Worm (Caenorhabditis elegans) whole organism, L1 larva: ENCODE measurements around the gene irld-66.
A peak's percentile ranks its signal among the peaks of the same experiment; 100 is the strongest.

Source experiments
- C04F5.9 ChIP-seq: sonication (generic microtip); optimal IDR thresholded peaks from 2 replicates; lab custom pipeline; 2016; ENCODE audit warnings: missing genetic modification characterization, missing compliant biosample characterization
- Y116A8C.19 ChIP-seq: sonication (generic microtip); optimal IDR thresholded peaks from 2 replicates; lab custom pipeline; 2016; ENCODE audit warnings: missing compliant biosample characterization, missing genetic modification characterization, borderline replicate concordance
- aha-1 ChIP-seq: fragments of 150-350 bp; optimal IDR thresholded peaks from 2 replicates; lab custom pipeline; 2014; ENCODE audit warnings: missing biosample characterization, missing genetic modification characterization
- aly-2 ChIP-seq: fragments of 150-350 bp; optimal IDR thresholded peaks from 2 replicates; lab custom pipeline; 2014; ENCODE audit warnings: missing biosample characterization, missing genetic modification characterization
- blmp-1 ChIP-seq: fragments of 150-350 bp; optimal IDR thresholded peaks from 2 replicates; lab custom pipeline; 2014; ENCODE audit warnings: missing biosample characterization, missing genetic modification characterization
- ceh-8 ChIP-seq: fragments of 200-800 bp; sonication (Bioruptor generic); optimal IDR thresholded peaks from 2 replicates; lab custom pipeline; 2018; ENCODE audit warnings: mild to moderate bottlenecking, missing genetic modification characterization, moderate library complexity, missing compliant biosample characterization
- ceh-82 ChIP-seq, 3 experiments: fragments of 150-350 bp in 1 of 3; sonication (generic microtip) in 2 of 3; optimal IDR thresholded peaks; 2 replicates each; lab custom pipeline; 2014 to 2017; ENCODE audit warnings: missing biosample characterization in 3 of 3, missing genetic modification characterization in 3 of 3
- ceh-90 ChIP-seq: sonication (generic microtip); optimal IDR thresholded peaks from 2 replicates; lab custom pipeline; 2016; ENCODE audit warnings: missing genetic modification characterization, missing compliant biosample characterization
- ces-1 ChIP-seq: fragments of 150-350 bp; optimal IDR thresholded peaks from 2 replicates; lab custom pipeline; 2014; ENCODE audit warnings: missing biosample characterization, missing genetic modification reagents, missing genetic modification characterization
- dpl-1 ChIP-seq, 3 experiments: fragments of 150-350 bp in 2 of 3; sonication (generic microtip) in 1 of 3; optimal IDR thresholded peaks; 2 replicates each; lab custom pipeline; 2014 to 2017; ENCODE audit warnings: missing biosample characterization in 3 of 3, missing genetic modification characterization in 3 of 3, missing genetic modification reagents in 3 of 3
- dsc-1 ChIP-seq: sonication (generic microtip); optimal IDR thresholded peaks from 2 replicates; lab custom pipeline; 2016; ENCODE audit warnings: mild to moderate bottlenecking, missing genetic modification characterization, missing compliant biosample characterization
- efl-1 ChIP-seq, 4 experiments: fragments of 150-350 bp; optimal IDR thresholded peaks in 3 of 4; peaks in 1 of 4; 1 replicate in 1 of 4; 2 replicates in 3 of 4; lab custom pipeline; 2014; ENCODE audit warnings: missing biosample characterization in 2 of 4, missing genetic modification characterization in 2 of 4, missing genetic modification reagents in 2 of 4
- elt-2 ChIP-seq: sonication (generic microtip); optimal IDR thresholded peaks from 2 replicates; lab custom pipeline; 2016; ENCODE audit warnings: missing genetic modification characterization, mild to moderate bottlenecking, inconsistent platforms, missing compliant biosample characterization, missing genetic modification reagents
- fkh-8 ChIP-seq: sonication (generic microtip); optimal IDR thresholded peaks from 2 replicates; lab custom pipeline; 2016; ENCODE audit warnings: mild to moderate bottlenecking, missing genetic modification characterization, missing compliant biosample characterization
- grh-1 ChIP-seq: fragments of 200-800 bp; sonication (Bioruptor generic); IDR thresholded peaks from 2 replicates; pipeline ENCODE4 v1.3.6; 2022; ENCODE audit warnings: missing genetic modification reagents, missing genetic modification characterization, missing compliant biosample characterization
- hlh-17 ChIP-seq: fragments of 200-800 bp; sonication (Bioruptor generic); optimal IDR thresholded peaks from 2 replicates; lab custom pipeline; 2018; ENCODE audit warnings: missing genetic modification characterization, mild to moderate bottlenecking, missing compliant biosample characterization, moderate library complexity, borderline replicate concordance
- hlh-4 ChIP-seq: sonication (generic microtip); optimal IDR thresholded peaks from 2 replicates; lab custom pipeline; 2016; ENCODE audit warnings: mild to moderate bottlenecking, missing genetic modification characterization, missing compliant biosample characterization
- irx-1 ChIP-seq: sonication (generic microtip); optimal IDR thresholded peaks from 2 replicates; lab custom pipeline; 2016; ENCODE audit warnings: missing genetic modification characterization, missing compliant biosample characterization
- isw-1 ChIP-seq: fragments of 200-800 bp; sonication (Bioruptor generic); IDR thresholded peaks from 2 replicates; pipeline ENCODE4 v1.3.6; 2022; ENCODE audit warnings: missing genetic modification characterization, missing compliant biosample characterization
- jun-1 ChIP-seq: fragments of 150-350 bp; optimal IDR thresholded peaks from 2 replicates; lab custom pipeline; 2014; ENCODE audit warnings: missing biosample characterization, missing genetic modification reagents, missing genetic modification characterization
- lin-13 ChIP-seq: fragments of 150-350 bp; optimal IDR thresholded peaks from 2 replicates; lab custom pipeline; 2014; ENCODE audit warnings: missing biosample characterization, missing genetic modification reagents, missing genetic modification characterization
- lin-14 ChIP-seq: fragments of 200-800 bp; sonication (Bioruptor generic); optimal IDR thresholded peaks from 2 replicates; lab custom pipeline; 2018; ENCODE audit warnings: mild to moderate bottlenecking, missing genetic modification characterization, moderate library complexity, missing compliant biosample characterization
- lin-15B ChIP-seq: fragments of 150-350 bp; sonication (generic microtip); optimal IDR thresholded peaks from 3 replicates; lab custom pipeline; 2014; ENCODE audit warnings: missing biosample characterization, missing genetic modification characterization
- lin-39 ChIP-seq: fragments of 150-350 bp; optimal IDR thresholded peaks from 2 replicates; lab custom pipeline; 2014; ENCODE audit warnings: missing biosample characterization, missing genetic modification reagents, missing genetic modification characterization
- lsy-2 ChIP-seq, 2 experiments: fragments of 150-350 bp; optimal IDR thresholded peaks; 2 replicates each; lab custom pipeline; 2014; ENCODE audit warnings: missing biosample characterization in 2 of 2, missing genetic modification characterization in 2 of 2
- mdl-1 ChIP-seq, 2 experiments: fragments of 150-350 bp; optimal IDR thresholded peaks; 2 replicates each; lab custom pipeline; 2014 to 2017; ENCODE audit warnings: missing biosample characterization in 2 of 2, missing genetic modification characterization in 2 of 2, inconsistent platforms in 1 of 2
- mep-1 ChIP-seq: fragments of 150-350 bp; optimal IDR thresholded peaks from 2 replicates; lab custom pipeline; 2014; ENCODE audit warnings: missing biosample characterization, missing genetic modification characterization
- nhr-11 ChIP-seq: fragments of 150-350 bp; optimal IDR thresholded peaks from 2 replicates; lab custom pipeline; 2014; ENCODE audit warnings: missing biosample characterization, missing genetic modification characterization
- nhr-19 ChIP-seq: fragments of 200-800 bp; sonication (Bioruptor generic); conservative IDR thresholded peaks from 2 replicates; pipeline ENCODE4 v1.3.6; 2022; ENCODE audit warnings: missing genetic modification characterization, missing compliant biosample characterization
- nhr-20 ChIP-seq: sonication (generic microtip); optimal IDR thresholded peaks from 2 replicates; lab custom pipeline; 2016; ENCODE audit warnings: mild to moderate bottlenecking, missing genetic modification characterization, missing compliant biosample characterization
- nhr-28 ChIP-seq: fragments of 150-350 bp; optimal IDR thresholded peaks from 2 replicates; lab custom pipeline; 2014; ENCODE audit warnings: missing biosample characterization, missing genetic modification characterization
- nhr-47 ChIP-seq: sonication (generic microtip); optimal IDR thresholded peaks from 2 replicates; lab custom pipeline; 2016; ENCODE audit warnings: mild to moderate bottlenecking, missing genetic modification characterization, moderate library complexity, missing compliant biosample characterization
- nhr-71 ChIP-seq: sonication (generic microtip); optimal IDR thresholded peaks from 2 replicates; lab custom pipeline; 2016; ENCODE audit warnings: mild to moderate bottlenecking, missing genetic modification characterization, moderate library complexity, missing compliant biosample characterization
- nhr-84 ChIP-seq: sonication (generic microtip); optimal IDR thresholded peaks from 2 replicates; lab custom pipeline; 2017; ENCODE audit warnings: missing biosample characterization, missing genetic modification characterization
- nhr-85 ChIP-seq: sonication (generic microtip); peaks from one replicate; lab custom pipeline; 2016; ENCODE audit warnings: missing genetic modification characterization, inconsistent platforms, missing compliant biosample characterization
- nhr-90 ChIP-seq: sonication (generic microtip); optimal IDR thresholded peaks from 2 replicates; lab custom pipeline; 2016; ENCODE audit warnings: mild to moderate bottlenecking, missing genetic modification characterization, missing compliant biosample characterization; ENCODE audit not compliant: poor library complexity
- rnt-1 ChIP-seq: sonication (generic microtip); optimal IDR thresholded peaks from 2 replicates; lab custom pipeline; 2016; ENCODE audit warnings: mild to moderate bottlenecking, missing genetic modification characterization, moderate library complexity, missing compliant biosample characterization
- skn-1 ChIP-seq: fragments of 150-350 bp; optimal IDR thresholded peaks from 2 replicates; lab custom pipeline; 2014; ENCODE audit warnings: missing biosample characterization, missing genetic modification characterization
- snu-23 ChIP-seq: sonication (generic microtip); optimal IDR thresholded peaks from 2 replicates; lab custom pipeline; 2016; ENCODE audit warnings: missing genetic modification characterization, missing compliant biosample characterization
- swsn-7 ChIP-seq: sonication (generic microtip); optimal IDR thresholded peaks from 2 replicates; lab custom pipeline; 2016; ENCODE audit warnings: missing genetic modification characterization, missing compliant biosample characterization
- tbx-2 ChIP-seq: sonication (generic microtip); optimal IDR thresholded peaks from 2 replicates; lab custom pipeline; 2016; ENCODE audit warnings: missing genetic modification characterization, missing compliant biosample characterization
- unc-30 ChIP-seq: sonication (generic microtip); optimal IDR thresholded peaks from 2 replicates; lab custom pipeline; 2017; ENCODE audit warnings: missing biosample characterization, missing genetic modification characterization
- unc-86 ChIP-seq: sonication (generic microtip); optimal IDR thresholded peaks from 2 replicates; lab custom pipeline; 2016; ENCODE audit warnings: missing genetic modification characterization, missing compliant biosample characterization
- unc-98 ChIP-seq: fragments of 200-800 bp; sonication (Bioruptor generic); IDR thresholded peaks from 2 replicates; pipeline ENCODE4 v1.3.6; 2022; ENCODE audit warnings: missing genetic modification characterization, missing compliant biosample characterization
- vab-15 ChIP-seq: sonication (generic microtip); optimal IDR thresholded peaks from 2 replicates; lab custom pipeline; 2017; ENCODE audit warnings: missing genotype, mild to moderate bottlenecking, missing genetic modification characterization, missing compliant biosample characterization

irld-66 gene

DNA sequence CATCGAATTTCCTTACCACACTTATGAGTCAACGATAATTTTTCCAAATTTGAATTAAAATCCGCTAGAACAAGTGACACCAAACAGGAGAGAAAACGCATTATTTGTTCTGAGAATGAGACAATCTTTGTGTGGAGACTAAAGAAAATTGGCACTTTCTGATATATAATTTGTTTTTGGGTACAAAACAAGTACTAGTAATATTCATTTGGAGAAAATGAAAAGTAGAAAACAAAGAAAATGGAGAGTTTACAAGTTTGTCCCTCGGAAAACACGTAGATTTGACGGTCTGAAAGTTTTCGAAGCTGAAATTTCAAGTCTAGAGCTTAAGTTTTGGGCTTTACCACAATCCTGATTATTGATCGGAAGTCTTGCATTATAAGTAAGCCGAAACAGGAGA, at the start of gene irld-66:
TSS of gene irld-66 (minus strand) at position 101 of the 400 bp plus-strand sequence.
- TF ChIP-seq nhr-28 (no peak), tbx-2 (no peak), nhr-71 (tag; lab: Kevin White, UChicago) (no peak), nhr-11 (tag; lab: Kevin White, UChicago) (no peak), nhr-19 (GFP tag; lab: Robert Waterston, UW) (no peak), ceh-90 (tag; lab: Kevin White, UChicago) (no peak), mdl-1 (tag; optimal IDR thresholded peaks at IDR 0.05; lab: Kevin White, UChicago) (no peak), nhr-90 (no peak), C04F5.9 (tag; lab: Kevin White, UChicago) (no peak), lin-15B (tag; lab: Kevin White, UChicago) (no peak), jun-1 (tag; lab: Kevin White, UChicago) (no peak), nhr-84 (tag; lab: Kevin White, UChicago) (no peak), aha-1 (tag; lab: Kevin White, UChicago) (no peak), ces-1 (GFP tag; lab: Kevin White, UChicago) (no peak), hlh-17 (GFP tag; lab: Kevin White, UChicago) (no peak), Y116A8C.19 (tag; lab: Kevin White, UChicago) (no peak)

DNA sequence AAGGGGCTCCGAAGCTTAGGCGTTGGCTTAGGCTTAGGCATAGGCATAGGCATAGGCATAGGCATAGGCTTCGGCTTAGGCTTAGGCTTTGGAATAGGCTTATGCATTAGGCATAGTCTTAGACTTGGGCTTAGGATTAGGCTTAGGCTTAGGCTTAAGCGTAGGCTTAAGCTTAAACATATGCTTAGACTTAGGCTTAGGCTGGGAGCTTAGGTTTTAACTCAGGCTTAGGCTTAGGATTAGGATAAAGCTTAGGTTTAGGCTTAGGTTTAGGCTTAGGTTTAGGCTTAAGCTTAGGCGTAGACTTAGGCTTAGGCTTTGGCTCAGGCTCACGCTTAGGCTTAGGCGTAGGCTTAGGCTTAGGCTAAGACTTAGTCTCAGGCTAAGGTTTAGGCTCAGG, 49.4 kb upstream of the irld-66 start:
- TF ChIP-seq efl-1 (optimal IDR thresholded peaks at IDR 0.05; lab: Kevin White, UChicago) (no peak), efl-1 (GFP tag; optimal IDR thresholded peaks at IDR 0.05 in 1 of 2; lab: Kevin White, UChicago) (peak in 1 of 2 experiments; percentile 29), nhr-47 (tag; lab: Kevin White, UChicago) (no peak)

DNA sequence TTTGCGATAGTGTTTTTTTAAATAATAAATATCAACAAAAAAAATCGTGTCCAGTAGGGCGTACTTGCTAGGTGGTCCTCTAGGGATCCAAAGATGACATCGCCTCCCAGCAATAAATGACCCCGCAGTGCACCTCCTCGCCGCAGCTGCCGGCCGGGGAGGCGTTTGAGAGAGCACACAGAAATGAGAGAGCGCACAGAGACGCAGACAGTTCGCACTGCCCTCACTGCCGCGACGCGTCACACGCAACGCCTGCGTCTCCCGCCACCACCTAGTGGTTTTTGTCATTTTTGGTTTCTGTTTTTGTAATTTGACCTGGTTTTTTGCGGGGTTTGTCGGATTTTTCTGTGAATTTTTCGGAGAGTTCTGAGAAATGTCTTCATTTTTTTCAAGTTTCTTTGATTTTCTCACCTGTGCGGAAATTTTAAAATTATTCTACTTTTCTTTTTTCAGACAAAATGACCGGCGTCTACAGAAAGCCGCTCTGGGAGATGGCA, 47.3 kb upstream of the irld-66 start, which contains the start of gene lido-7:
TSS of gene lido-7 (plus strand) at position 447 of the 497 bp plus-strand sequence.
- peak; percentile 61 to 64 for TF ChIP-seq efl-1 (optimal IDR thresholded peaks at IDR 0.05; lab: Kevin White, UChicago)
- TF ChIP-seq efl-1 (GFP tag; optimal IDR thresholded peaks at IDR 0.05 in 1 of 2; lab: Kevin White, UChicago) = peak; percentile 30 to 44
- peak; percentile 38 for TF ChIP-seq nhr-20 (tag; lab: Kevin White, UChicago)
- peak; percentile 6 for TF ChIP-seq vab-15 (tag; lab: Kevin White, UChicago)
- TF ChIP-seq ceh-82 (tag; optimal IDR thresholded peaks at IDR 0.05; lab: Kevin White, UChicago) = peak in 1 of 3 experiments; percentile 35
- peak; percentile 59 for TF ChIP-seq nhr-47 (tag; lab: Kevin White, UChicago)
- TF ChIP-seq nhr-71 (tag; lab: Kevin White, UChicago) = peak; percentile 71
- peak; percentile 12 for TF ChIP-seq dsc-1 (tag; lab: Kevin White, UChicago)
- TF ChIP-seq blmp-1 (tag; lab: Kevin White, UChicago) = no peak
- TF ChIP-seq skn-1 (tag; lab: Kevin White, UChicago) = peak; percentile 24
- peak; percentile 31 to 56 for TF ChIP-seq lsy-2 (tag; optimal IDR thresholded peaks at IDR 0.05; lab: Kevin White, UChicago)
- no peak for TF ChIP-seq aly-2
- peak; percentile 58 for TF ChIP-seq snu-23 (GFP tag; lab: Kevin White, UChicago)
- TF ChIP-seq unc-30 (tag; lab: Kevin White, UChicago) = no peak
- peak in 1 of 2 experiments; percentile 14 for TF ChIP-seq mdl-1 (tag; optimal IDR thresholded peaks at IDR 0.05; lab: Kevin White, UChicago)
- no peak for TF ChIP-seq hlh-4
- TF ChIP-seq mep-1 (tag; lab: Kevin White, UChicago) = peak; percentile 6
- TF ChIP-seq swsn-7 (tag; lab: Kevin White, UChicago) = peak; percentile 59
- TF ChIP-seq rnt-1 (tag; lab: Kevin White, UChicago) = peak; percentile 78
- TF ChIP-seq jun-1 (tag; lab: Kevin White, UChicago) = peak; percentile 9
- TF ChIP-seq unc-98 (GFP tag; lab: Robert Waterston, UW) = 0 out of 2 replicates have a peak, but pooled peaks have one; percentile 17
- peak; percentile 2 for TF ChIP-seq nhr-90
- peak; percentile 38; the same call in 1 of the 2 replicates for TF ChIP-seq nhr-19 (GFP tag; lab: Robert Waterston, UW)
- no peak for TF ChIP-seq lin-39 (tag; lab: Kevin White, UChicago)
- peak; percentile 52 for TF ChIP-seq tbx-2
- TF ChIP-seq irx-1 (tag; lab: Kevin White, UChicago) = peak; percentile 28
- peak; percentile 83 for TF ChIP-seq lin-14
- TF ChIP-seq C04F5.9 (tag; lab: Kevin White, UChicago) = peak; percentile 7
- TF ChIP-seq dpl-1 (GFP tag; optimal IDR thresholded peaks at IDR 0.05; lab: Kevin White, UChicago) = peak in 2 of 3 experiments; percentile 20 to 31
- no peak for TF ChIP-seq elt-2 (tag; lab: Kevin White, UChicago)
- TF ChIP-seq unc-86 (tag; lab: Kevin White, UChicago) = peak; percentile 15
- TF ChIP-seq grh-1 = 0 out of 2 replicates have a peak, but pooled peaks have one; percentile 22
- no peak for TF ChIP-seq ceh-8 (GFP tag; lab: Kevin White, UChicago)
- peak; percentile 13; the same call in 1 of the 2 replicates for TF ChIP-seq isw-1 (GFP tag; lab: Robert Waterston, UW)
- peak; percentile 74 for TF ChIP-seq nhr-85 (tag; lab: Kevin White, UChicago)
- TF ChIP-seq fkh-8 (tag; lab: Kevin White, UChicago) = peak; percentile 11
- TF ChIP-seq aha-1 (tag; lab: Kevin White, UChicago) = no peak
- TF ChIP-seq lin-13 = peak; percentile 28
